Fruit fly (Drosophila melanogaster) whole organism, adult: ENCODE measurements around the gene CG33772.

Experiments used
- CG12768 ChIP-seq: fragments of 200-800 bp; sonication (Bioruptor generic); optimal IDR thresholded peaks from 2 replicates; lab custom pipeline; 2017; ENCODE audit warnings: missing biosample characterization, missing genetic modification characterization, mild to moderate bottlenecking, moderate library complexity, missing genetic modification reagents
- CG14711 ChIP-seq: fragments of 200-800 bp; sonication (Bioruptor generic); optimal IDR thresholded peaks from 2 replicates; lab custom pipeline; 2018; ENCODE audit warnings: missing biosample characterization, mild to moderate bottlenecking, missing genetic modification characterization, moderate library complexity
- CG33017 ChIP-seq: fragments of 200-800 bp; sonication (Bioruptor generic); optimal IDR thresholded peaks from 2 replicates; lab custom pipeline; 2018; ENCODE audit warnings: missing biosample characterization, mild to moderate bottlenecking, missing genetic modification characterization, moderate library complexity
- Hr96 ChIP-seq: fragments of 200-800 bp; sonication (Bioruptor generic); optimal IDR thresholded peaks from 2 replicates; lab custom pipeline; 2016; ENCODE audit warnings: missing biosample characterization, missing genetic modification characterization
- kay ChIP-seq: fragments of 200-800 bp; sonication (Bioruptor generic); peaks from one replicate; lab custom pipeline; 2016; ENCODE audit warnings: missing biosample characterization, missing genetic modification characterization, borderline replicate concordance
- ovo ChIP-seq: fragments of 200-800 bp; sonication (Bioruptor generic); optimal IDR thresholded peaks from 2 replicates; lab custom pipeline; 2016; ENCODE audit warnings: missing biosample characterization, missing genetic modification characterization
- pad ChIP-seq: fragments of 200-800 bp; sonication (Bioruptor generic); optimal IDR thresholded peaks from 3 replicates; lab custom pipeline; 2017; ENCODE audit warnings: missing biosample characterization, missing genetic modification characterization, mild to moderate bottlenecking, moderate library complexity, missing genetic modification reagents
- tj ChIP-seq: fragments of 200-800 bp; sonication (Bioruptor generic); optimal IDR thresholded peaks from 3 replicates; lab custom pipeline; 2017; ENCODE audit warnings: missing biosample characterization, mild to moderate bottlenecking, missing genetic modification characterization, moderate library complexity

DNA sequence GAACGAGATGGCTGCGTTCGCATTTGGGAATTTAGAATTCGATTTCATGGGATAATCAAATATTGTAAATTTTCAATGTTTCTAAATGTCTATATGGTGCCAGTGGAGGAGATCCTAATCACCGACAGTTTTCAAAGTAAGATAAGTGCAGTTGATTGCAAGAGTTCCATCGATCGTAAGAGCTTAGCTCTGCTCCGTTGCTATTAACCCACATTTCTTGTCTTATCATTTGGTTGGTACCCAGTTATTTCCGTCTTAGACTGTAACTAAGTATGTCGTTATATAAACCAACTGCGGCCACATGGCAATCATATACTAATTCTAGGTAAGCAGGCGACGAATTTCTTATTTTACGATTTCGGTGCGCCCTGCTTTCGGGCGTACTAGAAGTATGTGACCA, 17.8 kb upstream of the CG33772 start:
- no peak for TF ChIP-seq CG14711 (tag; lab: Kevin White, UChicago)
- TF ChIP-seq ovo (GFP tag; lab: Kevin White, UChicago), result no peak
- no peak for TF ChIP-seq CG33017
- TF ChIP-seq Hr96 (GFP tag; lab: Kevin White, UChicago), result no peak
- TF ChIP-seq pad (GFP tag; lab: Kevin White, UChicago), result no peak
- no peak for TF ChIP-seq kay (GFP tag; lab: Kevin White, UChicago)
- no peak for TF ChIP-seq tj (GFP tag; lab: Kevin White, UChicago)
- no peak for TF ChIP-seq CG12768 (GFP tag; lab: Kevin White, UChicago)
